Fruit fly (Drosophila melanogaster): ENCODE data around the gene CG8028.

DNA sequence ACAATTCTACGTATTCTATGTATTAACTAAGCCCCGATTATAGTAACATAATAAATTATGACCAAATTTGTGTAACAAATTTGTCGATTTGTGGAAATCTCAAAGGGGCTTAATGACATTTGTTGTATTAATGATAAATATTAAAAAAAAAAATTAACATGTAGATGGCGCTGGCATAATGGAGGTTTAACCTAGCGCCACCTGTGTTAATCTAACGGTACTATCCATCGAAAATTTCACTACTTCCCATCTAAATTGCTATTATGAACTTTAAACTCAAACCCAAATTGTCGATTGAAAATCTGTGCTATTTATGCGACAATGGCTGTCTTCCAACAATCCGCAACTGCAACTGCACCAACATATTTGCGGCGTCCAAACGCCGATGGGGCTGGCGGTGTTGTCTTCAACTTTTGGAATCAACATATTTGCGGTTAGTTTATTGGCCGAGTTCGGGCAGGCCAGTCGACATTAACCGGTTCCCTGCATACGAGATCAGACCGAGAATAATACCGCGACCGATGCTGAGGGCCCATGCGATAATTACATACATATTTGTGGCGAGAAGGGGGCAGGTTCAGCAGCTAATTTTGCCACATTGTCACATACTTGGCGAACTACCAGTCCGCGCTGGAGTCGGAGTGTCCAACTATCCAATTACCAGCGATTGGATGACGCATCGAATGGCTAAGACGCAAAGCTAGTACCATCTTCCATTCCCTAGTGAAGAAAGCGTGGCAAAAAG is 45.8 kb upstream of the CG8028 start:
- TF ChIP-seq CG8478 (optimal IDR thresholded peaks at IDR 0.05) (no peak), CTCF (optimal IDR thresholded peaks at IDR 0.05) (peak; percentile 81 to 87)

Data from S2 (cell line).